Fruit fly (Drosophila melanogaster) whole organism, embryonic: ENCODE results near the gene CG10730.

ENCODE experiments used
- Abd-B ChIP-seq: fragments of 200-800 bp; sonication (Bioruptor generic); optimal IDR thresholded peaks from 2 replicates; lab custom pipeline; 2018; ENCODE audit warnings: missing biosample characterization, mild to moderate bottlenecking, missing genetic modification characterization, moderate library complexity
- BEAF-32 ChIP-seq: fragments of 200-800 bp; sonication (Bioruptor generic); optimal IDR thresholded peaks from 3 replicates; lab custom pipeline; 2017; ENCODE audit warnings: missing biosample characterization, missing genetic modification characterization, mild to moderate bottlenecking, moderate library complexity, missing genetic modification reagents
- CG10209 ChIP-seq: fragments of 200-800 bp; sonication (Bioruptor generic); optimal IDR thresholded peaks from 3 replicates; lab custom pipeline; 2017; ENCODE audit warnings: missing biosample characterization, mild to moderate bottlenecking, missing genetic modification characterization, missing genetic modification reagents
- CG10654 ChIP-seq: fragments of 200-800 bp; sonication (Bioruptor generic); optimal IDR thresholded peaks from 2 replicates; lab custom pipeline; 2016; ENCODE audit warnings: missing biosample characterization, missing genetic modification characterization
- CG15696 ChIP-seq: fragments of 200-800 bp; sonication (Bioruptor generic); optimal IDR thresholded peaks from 2 replicates; lab custom pipeline; 2019; ENCODE audit warnings: missing biosample characterization, mild to moderate bottlenecking, missing genetic modification characterization, moderate library complexity
- CG2129 ChIP-seq: fragments of 200-800 bp; sonication (Bioruptor generic); IDR thresholded peaks from 2 replicates; pipeline ENCODE4 v1.3.6; 2022; ENCODE audit warnings: missing biosample characterization, missing genetic modification characterization; ENCODE audit not compliant: partially characterized antibody
- CG30431 ChIP-seq: fragments of 200-800 bp; sonication (Bioruptor generic); optimal IDR thresholded peaks from 2 replicates; lab custom pipeline; 2017; ENCODE audit warnings: missing biosample characterization, missing genetic modification characterization
- CG31388 ChIP-seq: fragments of 200-800 bp; sonication (Bioruptor generic); optimal IDR thresholded peaks from 2 replicates; lab custom pipeline; 2016; ENCODE audit warnings: missing biosample characterization, missing genetic modification characterization
- CG33213 ChIP-seq: fragments of 200-800 bp; sonication (Bioruptor generic); optimal IDR thresholded peaks from 3 replicates; lab custom pipeline; 2016; ENCODE audit warnings: missing biosample characterization, missing genetic modification characterization
- CG42726 ChIP-seq: fragments of 200-800 bp; sonication (Bioruptor generic); IDR thresholded peaks from 2 replicates; pipeline ENCODE4 v1.3.6; 2022; ENCODE audit warnings: missing biosample characterization, missing genetic modification characterization; ENCODE audit not compliant: partially characterized antibody
- CG4707 ChIP-seq: fragments of 200-800 bp; sonication (Bioruptor generic); optimal IDR thresholded peaks from 2 replicates; lab custom pipeline; 2018; ENCODE audit warnings: missing biosample characterization, mild to moderate bottlenecking, missing genetic modification characterization, moderate library complexity
- CG6654 ChIP-seq: fragments of 200-800 bp; sonication (Bioruptor generic); optimal IDR thresholded peaks from 2 replicates; lab custom pipeline; 2017; ENCODE audit warnings: missing biosample characterization, mild to moderate bottlenecking, missing genetic modification characterization
- CG6689 ChIP-seq: fragments of 200-800 bp; sonication (Bioruptor generic); IDR thresholded peaks from 2 replicates; pipeline ENCODE4 v1.3.6; 2022; ENCODE audit warnings: missing biosample characterization, missing genetic modification characterization
- CG7786 ChIP-seq: fragments of 200-800 bp; sonication (Bioruptor generic); optimal IDR thresholded peaks from 2 replicates; lab custom pipeline; 2016; ENCODE audit warnings: missing biosample characterization, missing genetic modification characterization
- CG8089 ChIP-seq: fragments of 200-800 bp; sonication (Bioruptor generic); optimal IDR thresholded peaks from 3 replicates; lab custom pipeline; 2016; ENCODE audit warnings: missing biosample characterization, missing genetic modification characterization
- CHES-1-like ChIP-seq: fragments of 200-800 bp; sonication (Bioruptor generic); optimal IDR thresholded peaks from 2 replicates; lab custom pipeline; 2016; ENCODE audit warnings: missing biosample characterization, missing genetic modification characterization
- HLHmδ ChIP-seq: fragments of 200-800 bp; sonication (Bioruptor generic); optimal IDR thresholded peaks from 2 replicates; lab custom pipeline; 2018; ENCODE audit warnings: missing biosample characterization, mild to moderate bottlenecking, missing genetic modification characterization, moderate library complexity
- Hr3 ChIP-seq: fragments of 200-800 bp; sonication (Bioruptor generic); optimal IDR thresholded peaks from 3 replicates; lab custom pipeline; 2016; ENCODE audit warnings: missing biosample characterization, missing genetic modification characterization
- Mad ChIP-seq: fragments of 200-800 bp; sonication (Bioruptor generic); optimal IDR thresholded peaks from 2 replicates; lab custom pipeline; 2016; ENCODE audit warnings: missing biosample characterization, missing genetic modification characterization
- NC2β ChIP-seq: fragments of 200-800 bp; sonication (Bioruptor generic); optimal IDR thresholded peaks from 2 replicates; lab custom pipeline; 2016; ENCODE audit warnings: missing biosample characterization, missing genetic modification characterization
- NFAT ChIP-seq: fragments of 200-800 bp; sonication (Bioruptor generic); IDR thresholded peaks from 2 replicates; pipeline ENCODE4 v1.3.6; 2022; ENCODE audit warnings: missing biosample characterization, missing genetic modification characterization
- Nf-YB ChIP-seq: fragments of 200-800 bp; sonication (Bioruptor generic); optimal IDR thresholded peaks from 3 replicates; lab custom pipeline; 2019; ENCODE audit warnings: missing biosample characterization, mild to moderate bottlenecking, missing genetic modification characterization, moderate library complexity
- Oli ChIP-seq: fragments of 200-800 bp; sonication (Bioruptor generic); optimal IDR thresholded peaks from 2 replicates; lab custom pipeline; 2018; ENCODE audit warnings: missing biosample characterization, mild to moderate bottlenecking, missing genetic modification characterization, moderate library complexity
- Ptx1 ChIP-seq: fragments of 200-800 bp; sonication (Bioruptor generic); IDR thresholded peaks from 2 replicates; pipeline ENCODE4 v1.3.6; 2022; ENCODE audit warnings: missing biosample characterization, missing genetic modification characterization
- Scr ChIP-seq: fragments of 200-800 bp; sonication (Bioruptor generic); IDR thresholded peaks from 2 replicates; pipeline ENCODE4 v1.3.6; 2022; ENCODE audit warnings: missing biosample characterization, missing genetic modification characterization; ENCODE audit not compliant: partially characterized antibody
- Sry-β ChIP-seq: fragments of 200-800 bp; sonication (Bioruptor generic); optimal IDR thresholded peaks from 2 replicates; lab custom pipeline; 2018; ENCODE audit warnings: missing biosample characterization, mild to moderate bottlenecking, missing genetic modification characterization, moderate library complexity
- Trl ChIP-seq, 3 experiments: fragments of >200 bp in 2 of 3; fragments of 200-800 bp in 1 of 3; sonication (Bioruptor generic) in 1 of 3; optimal IDR thresholded peaks; 2 replicates in 1 of 3; 3 replicates in 2 of 3; lab custom pipeline; 2016 to 2017; ENCODE audit warnings: missing biosample characterization in 1 of 3, missing genetic modification characterization in 1 of 3
- bcd ChIP-seq: fragments of 200-800 bp; sonication (Bioruptor generic); optimal IDR thresholded peaks from 2 replicates; lab custom pipeline; 2017; ENCODE audit warnings: missing biosample characterization, mild to moderate bottlenecking, missing genetic modification characterization
- cas ChIP-seq: fragments of 200-800 bp; sonication (Bioruptor generic); IDR thresholded peaks from 2 replicates; pipeline ENCODE4 v1.3.6; 2022; ENCODE audit warnings: missing biosample characterization, missing genetic modification characterization
- chif ChIP-seq, 2 experiments: fragments of 200-800 bp; sonication (Bioruptor generic); optimal IDR thresholded peaks; 3 replicates each; lab custom pipeline; 2016; ENCODE audit warnings: missing biosample characterization in 2 of 2, missing genetic modification characterization in 2 of 2
- ci ChIP-seq: fragments of 200-800 bp; sonication (Bioruptor generic); IDR thresholded peaks from 3 replicates; pipeline ENCODE4 v1.3.6; 2022; ENCODE audit warnings: missing biosample characterization, missing genetic modification characterization
- crol ChIP-seq: fragments of 200-800 bp; sonication (Bioruptor generic); IDR thresholded peaks from 2 replicates; pipeline ENCODE4 v1.3.6; 2022; ENCODE audit warnings: missing biosample characterization, missing genetic modification characterization
- fd102C ChIP-seq: fragments of 200-800 bp; sonication (Bioruptor generic); optimal IDR thresholded peaks from 2 replicates; lab custom pipeline; 2018; ENCODE audit warnings: missing biosample characterization, mild to moderate bottlenecking, missing genetic modification characterization, moderate library complexity
- ftz-f1 ChIP-seq: fragments of 200-800 bp; sonication (Bioruptor generic); optimal IDR thresholded peaks from 2 replicates; lab custom pipeline; 2016; ENCODE audit warnings: missing biosample characterization, missing genetic modification characterization
- gem ChIP-seq: fragments of 200-800 bp; sonication (Bioruptor generic); optimal IDR thresholded peaks from 2 replicates; lab custom pipeline; 2019; ENCODE audit warnings: missing biosample characterization, mild to moderate bottlenecking, missing genetic modification characterization, moderate library complexity
- h ChIP-seq: fragments of >200 bp; optimal IDR thresholded peaks from 2 replicates; lab custom pipeline; 2017
- ham ChIP-seq: fragments of 200-800 bp; sonication (Bioruptor generic); IDR thresholded peaks from 2 replicates; pipeline ENCODE4 v1.3.6; 2022; ENCODE audit warnings: missing biosample characterization, missing genetic modification characterization
- jing ChIP-seq: fragments of 200-800 bp; sonication (Bioruptor generic); optimal IDR thresholded peaks from 2 replicates; lab custom pipeline; 2018; ENCODE audit warnings: missing biosample characterization, mild to moderate bottlenecking, missing genetic modification characterization
- lola ChIP-seq, 3 experiments: fragments of >200 bp in 2 of 3; fragments of 200-800 bp in 1 of 3; sonication (Bioruptor generic) in 1 of 3; optimal IDR thresholded peaks; 2 replicates each; lab custom pipeline; 2017 to 2019; ENCODE audit warnings: missing biosample characterization in 3 of 3, missing genetic modification characterization in 3 of 3, mild to moderate bottlenecking in 1 of 3, moderate library complexity in 1 of 3
- nom ChIP-seq: fragments of 200-800 bp; sonication (Bioruptor generic); optimal IDR thresholded peaks from 2 replicates; lab custom pipeline; 2017; ENCODE audit warnings: missing biosample characterization, missing genetic modification characterization, mild to moderate bottlenecking, moderate library complexity, missing genetic modification reagents
- oc ChIP-seq: fragments of 200-800 bp; sonication (Bioruptor generic); optimal IDR thresholded peaks from 2 replicates; lab custom pipeline; 2018; ENCODE audit warnings: missing biosample characterization, mild to moderate bottlenecking, missing genetic modification characterization, moderate library complexity
- onecut ChIP-seq: fragments of 200-800 bp; sonication (Bioruptor generic); IDR thresholded peaks from 2 replicates; pipeline ENCODE4 v1.3.6; 2022; ENCODE audit warnings: missing biosample characterization, missing genetic modification characterization
- p53 ChIP-seq: fragments of 200-800 bp; sonication (Bioruptor generic); optimal IDR thresholded peaks from 2 replicates; lab custom pipeline; 2016; ENCODE audit warnings: missing biosample characterization, missing genetic modification characterization
- pho ChIP-seq: fragments of 200-800 bp; sonication (Bioruptor generic); optimal IDR thresholded peaks from 2 replicates; lab custom pipeline; 2016; ENCODE audit warnings: missing biosample characterization, missing genetic modification characterization
- repo ChIP-seq: fragments of 200-800 bp; sonication (Bioruptor generic); optimal IDR thresholded peaks from 2 replicates; lab custom pipeline; 2016; ENCODE audit warnings: missing biosample characterization, missing genetic modification characterization
- sisA ChIP-seq: fragments of 200-800 bp; sonication (Bioruptor generic); IDR thresholded peaks from 2 replicates; pipeline ENCODE4 v1.3.6; 2022; ENCODE audit warnings: missing biosample characterization, missing genetic modification characterization
- tna ChIP-seq: fragments of 200-800 bp; sonication (Bioruptor generic); IDR thresholded peaks from 2 replicates; pipeline ENCODE4 v1.3.6; 2022; ENCODE audit warnings: missing biosample characterization, missing genetic modification characterization; ENCODE audit not compliant: partially characterized antibody
- trem ChIP-seq: fragments of 200-800 bp; optimal IDR thresholded peaks from 3 replicates; lab custom pipeline; 2019; ENCODE audit warnings: missing biosample characterization, mild to moderate bottlenecking, missing genetic modification characterization, moderate library complexity
- ttk ChIP-seq: fragments of 200-800 bp; sonication (Bioruptor generic); IDR thresholded peaks from 2 replicates; pipeline ENCODE4 v2.1.2; 2022; ENCODE audit warnings: missing biosample characterization, missing genetic modification characterization

CG10730 gene

dm6 chr2L:20091094-20091679 is 19.2 kb upstream of the CG10730 start, which contains the start of the genes CG10747 and Pyroxd1 (continued):
- TF ChIP-seq ci: peak; percentile 92
- peak; percentile 94 for TF ChIP-seq NFAT (GFP tag; lab: Robert Waterston, UW)
- TF ChIP-seq crol (GFP tag; lab: Robert Waterston, UW): no peak; the same call in 1 of the 2 replicates
- peak; percentile 98 for TF ChIP-seq gem (tag; lab: Kevin White, UChicago)
- peak; percentile 97 for TF ChIP-seq CG6689 (GFP tag; lab: Robert Waterston, UW)
- TF ChIP-seq sisA (GFP tag; lab: Robert Waterston, UW): peak; percentile 96
- peak; percentile 25; the same call in 1 of the 2 replicates for TF ChIP-seq Scr (GFP tag; lab: Robert Waterston, UW)
- peak; percentile 21 for TF ChIP-seq Sry-β (GFP tag; lab: Kevin White, UChicago)
- TF ChIP-seq CG2129 (GFP tag; lab: Robert Waterston, UW): no peak
- TF ChIP-seq CG4707 (GFP tag; lab: Kevin White, UChicago): peak; percentile 85
- TF ChIP-seq CG10209 (GFP tag; lab: Kevin White, UChicago): peak; percentile 98
- peak; percentile 97 for TF ChIP-seq Oli
- peak; percentile 95 for TF ChIP-seq CG10654 (GFP tag; lab: Kevin White, UChicago)
- peak; percentile 92 for TF ChIP-seq jing
- TF ChIP-seq p53 (GFP tag; lab: Kevin White, UChicago): peak; percentile 80
- TF ChIP-seq CG31388 (GFP tag; lab: Kevin White, UChicago): peak; percentile 93
- peak; percentile 94 for TF ChIP-seq CG15696
- TF ChIP-seq Trl (optimal IDR thresholded peaks at IDR 0.05; lab: Kevin White, UChicago): no peak
- TF ChIP-seq Trl (GFP tag; optimal IDR thresholded peaks at IDR 0.05; lab: Kevin White, UChicago): peak; percentile 95
- peak; percentile 78 for TF ChIP-seq repo (GFP tag; lab: Kevin White, UChicago)
- peak; percentile 87 for TF ChIP-seq CG8089 (GFP tag; lab: Kevin White, UChicago)
- no peak for TF ChIP-seq h (lab: Kevin White, UChicago)
- peak; percentile 64 for TF ChIP-seq ftz-f1 (GFP tag; lab: Kevin White, UChicago)
- peak; percentile 85 for TF ChIP-seq NC2β
- peak; percentile 93 for TF ChIP-seq CG6654 (GFP tag; lab: Kevin White, UChicago)
- TF ChIP-seq pho (GFP tag; lab: Kevin White, UChicago): peak; percentile 97
- peak; percentile 98 for TF ChIP-seq Ptx1 (GFP tag; lab: Robert Waterston, UW)
- peak; percentile 94 for TF ChIP-seq ttk (GFP tag; lab: Robert Waterston, UW)
- TF ChIP-seq lola (GFP tag; optimal IDR thresholded peaks at IDR 0.05; lab: Kevin White, UChicago): peak in 1 of 3 experiments; percentile 95
- peak; percentile 90 for TF ChIP-seq CHES-1-like (GFP tag; lab: Kevin White, UChicago)
- peak; percentile 98 for TF ChIP-seq Abd-B (GFP tag; lab: Kevin White, UChicago)
- TF ChIP-seq HLHmδ (GFP tag; lab: Kevin White, UChicago): no peak
- peak; percentile 91 for TF ChIP-seq trem (tag; lab: Kevin White, UChicago)
- peak; percentile 82 for TF ChIP-seq CG33213 (GFP tag; lab: Kevin White, UChicago)
- peak; percentile 96 for TF ChIP-seq bcd
- TF ChIP-seq CG42726: no peak
- TF ChIP-seq nom (GFP tag; lab: Kevin White, UChicago): peak; percentile 95
- peak; percentile 93 for TF ChIP-seq oc
- TF ChIP-seq fd102C (GFP tag; lab: Kevin White, UChicago): peak; percentile 40
- TF ChIP-seq BEAF-32 (GFP tag; lab: Kevin White, UChicago): peak; percentile 39
- TF ChIP-seq CG7786 (GFP tag; lab: Kevin White, UChicago): peak; percentile 95
- TF ChIP-seq onecut: peak; percentile 86
- TF ChIP-seq Mad (GFP tag; lab: Kevin White, UChicago): peak; percentile 92
- peak; percentile 91 to 96 for TF ChIP-seq chif (GFP tag; optimal IDR thresholded peaks at IDR 0.05; lab: Kevin White, UChicago)
- TF ChIP-seq ham (GFP tag; lab: Robert Waterston, UW): peak; percentile 87
- TF ChIP-seq CG30431 (GFP tag; lab: Kevin White, UChicago): peak; percentile 94
- peak; percentile 86 for TF ChIP-seq Nf-YB
- TF ChIP-seq Hr3 (GFP tag; lab: Kevin White, UChicago): peak; percentile 97
- no peak for TF ChIP-seq tna (GFP tag; lab: Robert Waterston, UW)
- TF ChIP-seq cas (GFP tag; lab: Robert Waterston, UW): peak; percentile 92
